Worm (Caenorhabditis elegans) whole organism, young adult: Measurements from ENCODE around the gene T19B10.12.

Source experiments
- B0261.1 ChIP-seq: sonication (generic microtip); optimal IDR thresholded peaks from 2 replicates; lab custom pipeline; 2016; ENCODE audit warnings: mild to moderate bottlenecking, missing genetic modification characterization, moderate library complexity, missing compliant biosample characterization
- C17E4.6 ChIP-seq: fragments of 200-800 bp; sonication (Bioruptor generic); IDR thresholded peaks from 2 replicates; pipeline ENCODE4 v1.3.6; 2022; ENCODE audit warnings: missing genetic modification reagents, missing genetic modification characterization, missing compliant biosample characterization
- F22D6.2 ChIP-seq: sonication (generic microtip); optimal IDR thresholded peaks from 2 replicates; lab custom pipeline; 2016; ENCODE audit warnings: mild to moderate bottlenecking, missing genetic modification characterization, missing compliant biosample characterization
- F55B11.4 ChIP-seq: sonication (generic microtip); optimal IDR thresholded peaks from 2 replicates; lab custom pipeline; 2016; ENCODE audit warnings: missing compliant biosample characterization, missing genetic modification characterization, borderline replicate concordance; ENCODE audit not compliant: insufficient read depth
- aptf-3 ChIP-seq: fragments of 200-800 bp; sonication (Bioruptor generic); IDR thresholded peaks from 2 replicates; pipeline ENCODE4 v1.3.6; 2022; ENCODE audit warnings: missing genetic modification characterization, missing compliant biosample characterization
- atf-7 ChIP-seq: sonication (generic microtip); optimal IDR thresholded peaks from 2 replicates; lab custom pipeline; 2017; ENCODE audit warnings: mild to moderate bottlenecking, missing genetic modification characterization, missing compliant biosample characterization
- dpl-1 ChIP-seq: fragments of 150-350 bp; optimal IDR thresholded peaks from 2 replicates; lab custom pipeline; 2014; ENCODE audit warnings: missing biosample characterization, missing genetic modification reagents, missing genetic modification characterization
- egrh-3 ChIP-seq: fragments of 200-800 bp; sonication (Bioruptor generic); IDR thresholded peaks from 2 replicates; pipeline ENCODE4 v1.3.6; 2022; ENCODE audit warnings: missing genetic modification reagents, missing genetic modification characterization, missing compliant biosample characterization
- fkh-3 ChIP-seq: sonication (generic microtip); optimal IDR thresholded peaks from 2 replicates; lab custom pipeline; 2016; ENCODE audit warnings: mild to moderate bottlenecking, missing genetic modification characterization, missing compliant biosample characterization
- lin-35 ChIP-seq, 3 experiments: fragments of 150-350 bp in 2 of 3; sonication (generic microtip) in 1 of 3; optimal IDR thresholded peaks; 2 replicates each; lab custom pipeline; 2014 to 2018; ENCODE audit warnings: missing biosample characterization in 3 of 3, missing genetic modification characterization in 3 of 3, missing genetic modification reagents in 3 of 3
- nhr-90 ChIP-seq: sonication (generic microtip); optimal IDR thresholded peaks from 2 replicates; lab custom pipeline; 2016; ENCODE audit warnings: missing genotype, mild to moderate bottlenecking, missing genetic modification characterization, missing compliant biosample characterization
- sdz-38 ChIP-seq: sonication (generic microtip); optimal IDR thresholded peaks from 2 replicates; lab custom pipeline; 2016; ENCODE audit warnings: missing genotype, missing genetic modification characterization, missing compliant biosample characterization
- tbx-9 ChIP-seq: sonication (generic microtip); optimal IDR thresholded peaks from 2 replicates; lab custom pipeline; 2016; ENCODE audit warnings: borderline replicate concordance, missing genetic modification characterization, inconsistent platforms, missing compliant biosample characterization
- unc-130 ChIP-seq: sonication (generic microtip); optimal IDR thresholded peaks from 2 replicates; lab custom pipeline; 2016; ENCODE audit warnings: missing genetic modification reagents, missing genetic modification characterization, missing compliant biosample characterization

- no peak for TF ChIP-seq aptf-3 (GFP tag; lab: Robert Waterston, UW)
- no peak for TF ChIP-seq sdz-38 (tag; lab: Kevin White, UChicago)
- TF ChIP-seq C17E4.6, result no peak
- TF ChIP-seq dpl-1 (GFP tag; lab: Kevin White, UChicago), result no peak
- TF ChIP-seq egrh-3, result no peak
- no peak for TF ChIP-seq lin-35 (GFP tag; optimal IDR thresholded peaks at IDR 0.05; lab: Kevin White, UChicago)
- TF ChIP-seq B0261.1 (tag; lab: Kevin White, UChicago), result no peak
- no peak for TF ChIP-seq F55B11.4 (tag; lab: Kevin White, UChicago)
- TF ChIP-seq nhr-90, result no peak
- TF ChIP-seq fkh-3 (tag; lab: Kevin White, UChicago), result no peak
- TF ChIP-seq atf-7, result no peak
- no peak for TF ChIP-seq F22D6.2 (tag; lab: Kevin White, UChicago)
- TF ChIP-seq tbx-9 (tag; lab: Kevin White, UChicago), result no peak
- no peak for TF ChIP-seq unc-130
These were observed 47.8 kb downstream of the T19B10.12 start, which contains the start of gene T03F7.5 for ce11 chrV:11298632-11299031.
